Worm (Caenorhabditis elegans) whole organism, L4/young adult: ENCODE data around the gene F16B4.2.

Source experiments
- W03F9.2 ChIP-seq: fragments of 150-350 bp; optimal IDR thresholded peaks from 2 replicates; lab custom pipeline; 2014; ENCODE audit warnings: missing biosample characterization, missing genetic modification characterization
- him-1 ChIP-seq: sonication (generic microtip); optimal IDR thresholded peaks from 2 replicates; lab custom pipeline; 2016; ENCODE audit warnings: missing genotype, missing genetic modification reagents, missing genetic modification characterization, missing compliant biosample characterization

DNA sequence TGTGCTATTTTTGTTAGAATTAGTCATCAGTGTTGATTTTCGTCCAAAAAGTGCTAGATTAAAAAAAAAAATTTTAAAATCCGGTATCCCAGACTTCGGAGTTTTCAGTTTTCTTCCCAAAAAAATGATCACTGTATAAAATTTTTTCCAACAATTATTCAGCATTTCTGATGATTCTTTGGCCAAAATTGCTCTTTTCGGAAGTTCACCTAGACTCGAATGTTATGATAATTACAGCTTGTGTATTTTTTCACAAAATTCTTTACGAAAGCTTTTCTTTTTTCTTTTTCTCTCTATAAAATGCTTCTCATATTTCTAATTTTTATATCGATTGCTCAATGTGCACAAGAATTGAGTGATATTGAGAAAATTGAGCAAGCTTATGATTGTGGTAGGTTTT, 30.9 kb downstream of the F16B4.2 start, which contains the start of gene irld-17:
- no peak for TF ChIP-seq him-1 (tag; lab: Kevin White, UChicago)
- TF ChIP-seq W03F9.2 (tag; lab: Kevin White, UChicago), result no peak
